Fruit fly (Drosophila melanogaster) whole organism, wandering third instar larva: ENCODE results near the gene CG3040.
A peak's percentile ranks its signal among the peaks of the same experiment; 100 is the strongest.

Source experiments
- Abd-B ChIP-seq: fragments of >200 bp; optimal IDR thresholded peaks from 2 replicates; lab custom pipeline; 2017; ENCODE audit warnings: missing biosample characterization, missing genetic modification characterization
- CG32264 ChIP-seq: fragments of 200-800 bp; sonication (Bioruptor generic); optimal IDR thresholded peaks from 2 replicates; lab custom pipeline; 2016; ENCODE audit warnings: missing biosample characterization, missing genetic modification characterization
- CG9705 ChIP-seq: fragments of 200-800 bp; sonication (Bioruptor generic); optimal IDR thresholded peaks from 2 replicates; lab custom pipeline; 2018; ENCODE audit warnings: missing biosample characterization, mild to moderate bottlenecking, missing genetic modification characterization
- CrebA ChIP-seq: fragments of 200-800 bp; sonication (Bioruptor generic); optimal IDR thresholded peaks from 2 replicates; lab custom pipeline; 2016; ENCODE audit warnings: missing biosample characterization, mild to moderate bottlenecking, missing genetic modification characterization, borderline replicate concordance
- Dfd ChIP-seq: fragments of >200 bp; optimal IDR thresholded peaks from 2 replicates; lab custom pipeline; 2017; ENCODE audit warnings: missing biosample characterization, missing genetic modification characterization
- Dif ChIP-seq: fragments of 200-275, 200-300 bp; sonication (Bioruptor generic); optimal IDR thresholded peaks from 2 replicates; lab custom pipeline; 2018; ENCODE audit warnings: missing biosample characterization, missing genetic modification characterization; ENCODE audit not compliant: partially characterized antibody
- GATAd ChIP-seq: sonication (Bioruptor generic); optimal IDR thresholded peaks from 2 replicates; lab custom pipeline; 2016; ENCODE audit warnings: missing biosample characterization, missing genetic modification characterization
- HLH106 ChIP-seq: fragments of 200-800 bp; optimal IDR thresholded peaks from 3 replicates; lab custom pipeline; 2019; ENCODE audit warnings: missing biosample characterization, mild to moderate bottlenecking, missing genetic modification characterization, moderate library complexity
- Hnf4 ChIP-seq: fragments of 200-800 bp; sonication (Bioruptor generic); optimal IDR thresholded peaks from 2 replicates; lab custom pipeline; 2016; ENCODE audit warnings: missing biosample characterization, mild to moderate bottlenecking, missing genetic modification characterization
- Hr78 ChIP-seq: fragments of >200 bp; optimal IDR thresholded peaks from 2 replicates; lab custom pipeline; 2017; ENCODE audit warnings: missing biosample characterization, missing genetic modification characterization
- Hr83 ChIP-seq: fragments of 200-300 bp; sonication (Bioruptor generic); optimal IDR thresholded peaks from 2 replicates; lab custom pipeline; 2016; ENCODE audit warnings: missing biosample characterization, mild to moderate bottlenecking, missing genetic modification characterization, moderate library complexity; ENCODE audit not compliant: poor library complexity, severe bottlenecking
- Jra ChIP-seq: sonication (Bioruptor generic); optimal IDR thresholded peaks from 2 replicates; lab custom pipeline; 2016; ENCODE audit warnings: missing biosample characterization, missing genetic modification characterization
- Mio ChIP-seq: sonication (Bioruptor generic); optimal IDR thresholded peaks from 2 replicates; lab custom pipeline; 2016; ENCODE audit warnings: missing biosample characterization, missing genetic modification characterization
- Myc ChIP-seq: fragments of >200 bp; optimal IDR thresholded peaks from 2 replicates; lab custom pipeline; 2017
- N ChIP-seq: fragments of >200 bp; optimal IDR thresholded peaks from 2 replicates; lab custom pipeline; 2018; ENCODE audit warnings: missing biosample characterization, missing external identifiers, missing genetic modification characterization
- OdsH ChIP-seq: fragments of 200-800 bp; sonication (Bioruptor generic); optimal IDR thresholded peaks from 2 replicates; lab custom pipeline; 2016; ENCODE audit warnings: missing biosample characterization, mild to moderate bottlenecking, missing genetic modification characterization
- Rel ChIP-seq, 2 experiments: fragments of 200-800 bp; sonication (Bioruptor generic) in 1 of 2; optimal IDR thresholded peaks; 2 replicates in 1 of 2; 3 replicates in 1 of 2; lab custom pipeline; 2016 to 2019; ENCODE audit warnings: mild to moderate bottlenecking in 2 of 2, missing biosample characterization in 2 of 2, missing genetic modification characterization in 2 of 2, moderate library complexity in 1 of 2
- Sp1 ChIP-seq: fragments of 200-800 bp; sonication (Bioruptor generic); optimal IDR thresholded peaks from 3 replicates; lab custom pipeline; 2019; ENCODE audit warnings: missing biosample characterization, mild to moderate bottlenecking, missing genetic modification characterization, moderate library complexity
- Vsx2 ChIP-seq: fragments of 200-300, 225-300 bp; sonication (Bioruptor generic); optimal IDR thresholded peaks from 2 replicates; lab custom pipeline; 2018; ENCODE audit warnings: missing biosample characterization, missing genetic modification characterization; ENCODE audit not compliant: partially characterized antibody
- br ChIP-seq: fragments of 200-800 bp; sonication (Bioruptor generic); optimal IDR thresholded peaks from 2 replicates; lab custom pipeline; 2016; ENCODE audit warnings: missing biosample characterization, missing genetic modification characterization
- brk ChIP-seq: fragments of 200-800 bp; sonication (Bioruptor generic); optimal IDR thresholded peaks from 2 replicates; lab custom pipeline; 2016; ENCODE audit warnings: missing biosample characterization, mild to moderate bottlenecking, missing genetic modification characterization
- dl ChIP-seq, 2 experiments: fragments of 175-275, 200-275 bp in 1 of 2; fragments of 200-275 bp in 1 of 2; sonication (Bioruptor generic); optimal IDR thresholded peaks; lab custom pipeline; 2018; ENCODE audit warnings: mild to moderate bottlenecking in 2 of 2, missing biosample characterization in 2 of 2, missing genetic modification characterization in 2 of 2, moderate library complexity in 2 of 2; ENCODE audit not compliant: partially characterized antibody in 2 of 2, insufficient read depth in 1 of 2
- dmrt93B ChIP-seq: fragments of 200-800 bp; sonication (Bioruptor generic); optimal IDR thresholded peaks from 2 replicates; lab custom pipeline; 2018; ENCODE audit warnings: missing biosample characterization, mild to moderate bottlenecking, missing genetic modification characterization
- dsf ChIP-seq: sonication (Bioruptor generic); optimal IDR thresholded peaks from 2 replicates; lab custom pipeline; 2016; ENCODE audit warnings: missing biosample characterization, missing genetic modification characterization, borderline replicate concordance
- ey ChIP-seq: fragments of 200-800 bp; sonication (Bioruptor generic); optimal IDR thresholded peaks from 2 replicates; lab custom pipeline; 2016; ENCODE audit warnings: missing biosample characterization, missing genetic modification characterization
- foxo ChIP-seq, 2 experiments: fragments of 200-800 bp; sonication (Bioruptor generic); optimal IDR thresholded peaks; 2 replicates in 1 of 2; 3 replicates in 1 of 2; lab custom pipeline; 2016 to 2017; ENCODE audit warnings: missing biosample characterization in 2 of 2, missing genetic modification characterization in 2 of 2
- fru ChIP-seq: fragments of 200-800 bp; sonication (Bioruptor generic); optimal IDR thresholded peaks from 3 replicates; lab custom pipeline; 2016; ENCODE audit warnings: missing biosample characterization, mild to moderate bottlenecking, missing genetic modification characterization
- h ChIP-seq: fragments of 200-800 bp; sonication (Bioruptor generic); optimal IDR thresholded peaks from 3 replicates; lab custom pipeline; 2016; ENCODE audit warnings: missing biosample characterization, mild to moderate bottlenecking, missing genetic modification characterization
- jim ChIP-seq: fragments of 175-275, 200-325 bp; sonication (Bioruptor generic); optimal IDR thresholded peaks from 2 replicates; lab custom pipeline; 2016; ENCODE audit warnings: missing biosample characterization, mild to moderate bottlenecking, missing genetic modification characterization
- lola ChIP-seq: fragments of >200 bp; optimal IDR thresholded peaks from 2 replicates; lab custom pipeline; 2017; ENCODE audit warnings: missing biosample characterization, missing genetic modification characterization
- pan ChIP-seq: fragments of >200 bp; optimal IDR thresholded peaks from 2 replicates; lab custom pipeline; 2017
- psq ChIP-seq: fragments of 200-800 bp; sonication (Bioruptor generic); optimal IDR thresholded peaks from 3 replicates; lab custom pipeline; 2017; ENCODE audit warnings: missing biosample characterization, mild to moderate bottlenecking, missing genetic modification characterization, moderate library complexity
- rgr ChIP-seq: fragments of 200-800 bp; sonication (Bioruptor generic); optimal IDR thresholded peaks from 3 replicates; lab custom pipeline; 2016; ENCODE audit warnings: missing biosample characterization, mild to moderate bottlenecking, missing genetic modification characterization
- sage ChIP-seq: fragments of 200-800 bp; sonication (Bioruptor generic); optimal IDR thresholded peaks from 2 replicates; lab custom pipeline; 2016; ENCODE audit warnings: missing biosample characterization, mild to moderate bottlenecking, missing genetic modification characterization
- sv ChIP-seq: fragments of 200-800 bp; sonication (Bioruptor generic); optimal IDR thresholded peaks from 3 replicates; lab custom pipeline; 2016; ENCODE audit warnings: missing biosample characterization, missing genetic modification characterization
- tai ChIP-seq: sonication (Bioruptor generic); optimal IDR thresholded peaks from 2 replicates; lab custom pipeline; 2016; ENCODE audit warnings: missing biosample characterization, missing genetic modification characterization
- usp ChIP-seq: fragments of >200 bp; optimal IDR thresholded peaks from 2 replicates; lab custom pipeline; 2017; ENCODE audit warnings: missing biosample characterization, missing genetic modification characterization
- woc ChIP-seq: sonication (Bioruptor generic); optimal IDR thresholded peaks from 2 replicates; lab custom pipeline; 2016; ENCODE audit warnings: missing biosample characterization, mild to moderate bottlenecking, missing genetic modification characterization

Gene CG3040

dm6 chrX:6985182-6985851, 12.1 kb upstream of the CG3040 start (continued):
- TF ChIP-seq dmrt93B (GFP tag; lab: Kevin White, UChicago) (peak; percentile 81), dsf (peak; percentile 77), CG9705 (peak; percentile 75), dl (GFP tag; optimal IDR thresholded peaks at IDR 0.05; lab: Kevin White, UChicago; ENCODE audit: insufficient read depth in 1 of 2, partially characterized antibody in 2 of 2) (peak in 1 of 2 experiments; percentile 17), fru (GFP tag; lab: Kevin White, UChicago) (peak; percentile 97), sage (GFP tag; lab: Kevin White, UChicago) (peak; percentile 86), Dif (peak; percentile 18), Hnf4 (peak; percentile 94), Mio (GFP tag; lab: Kevin White, UChicago) (no peak), Rel (GFP tag; optimal IDR thresholded peaks at IDR 0.05; lab: Kevin White, UChicago) (peak; percentile 88), Rel (tag; optimal IDR thresholded peaks at IDR 0.05; lab: Kevin White, UChicago) (peak; percentile 75), pan (peak; percentile 66), Sp1 (peak; percentile 95), HLH106 (tag; lab: Kevin White, UChicago) (peak; percentile 94), psq (peak; percentile 97), Vsx2 (no peak)

- TF ChIP-seq CG32264 (no peak), psq (peak; percentile 92), N (GFP tag; lab: Kevin White, UChicago) (no peak), lola (GFP tag; lab: Kevin White, UChicago) (no peak), dmrt93B (GFP tag; lab: Kevin White, UChicago) (peak; percentile 34), Rel (GFP tag; optimal IDR thresholded peaks at IDR 0.05; lab: Kevin White, UChicago) (no peak), Rel (tag; optimal IDR thresholded peaks at IDR 0.05; lab: Kevin White, UChicago) (no peak), Abd-B (GFP tag; lab: Kevin White, UChicago) (no peak), CrebA (GFP tag; lab: Kevin White, UChicago) (no peak), dl (GFP tag; optimal IDR thresholded peaks at IDR 0.05; lab: Kevin White, UChicago; ENCODE audit: insufficient read depth in 1 of 2, partially characterized antibody in 2 of 2) (peak in 1 of 2 experiments; percentile 60), Hnf4 (peak; percentile 11), HLH106 (tag; lab: Kevin White, UChicago) (peak; percentile 47), Dif (peak; percentile 34), sv (GFP tag; lab: Kevin White, UChicago) (no peak), woc (GFP tag; lab: Kevin White, UChicago) (peak; percentile 18), brk (GFP tag; lab: Kevin White, UChicago) (peak; percentile 47), CG9705 (no peak), foxo (GFP tag; optimal IDR thresholded peaks at IDR 0.05; lab: Kevin White, UChicago) (peak in 1 of 2 experiments; percentile 78), br (no peak), Myc (no peak), Mio (GFP tag; lab: Kevin White, UChicago) (no peak), Jra (GFP tag; lab: Kevin White, UChicago) (no peak), Dfd (GFP tag; lab: Kevin White, UChicago) (no peak), Sp1 (peak; percentile 73), OdsH (GFP tag; lab: Kevin White, UChicago) (peak; percentile 52), sage (GFP tag; lab: Kevin White, UChicago) (no peak), Vsx2 (peak; percentile 30), usp (GFP tag; lab: Kevin White, UChicago) (no peak), rgr (GFP tag; lab: Kevin White, UChicago) (peak; percentile 49), fru (GFP tag; lab: Kevin White, UChicago) (peak; percentile 57), jim (GFP tag; lab: Kevin White, UChicago) (no peak), dsf (no peak), ey (peak; percentile 25), Hr83 (GFP tag; lab: Kevin White, UChicago) (no peak), Hr78 (no peak), tai (GFP tag; lab: Kevin White, UChicago) (no peak), pan (no peak), h (GFP tag; lab: Kevin White, UChicago) (peak; percentile 19), GATAd (no peak)
Observed at dm6 chrX:6983500-6984320, 10.5 kb upstream of the CG3040 start.
